Worm (Caenorhabditis elegans) whole organism, L2 larva: ENCODE data around the gene hlh-29.

Experiments used
- C34F6.9 ChIP-seq: fragments of 150-350 bp; optimal IDR thresholded peaks from 2 replicates; lab custom pipeline; 2014; ENCODE audit warnings: missing biosample characterization, missing genetic modification characterization
- F13H6.1 ChIP-seq: sonication (generic microtip); optimal IDR thresholded peaks from 2 replicates; lab custom pipeline; 2016; ENCODE audit warnings: missing genetic modification characterization, missing compliant biosample characterization
- R02D3.7 ChIP-seq: fragments of 150-350 bp; optimal IDR thresholded peaks from 2 replicates; lab custom pipeline; 2014; ENCODE audit warnings: missing biosample characterization, missing genetic modification characterization
- Y55F3AM.14 ChIP-seq: fragments of 200-800 bp; sonication (Bioruptor generic); optimal IDR thresholded peaks from 2 replicates; lab custom pipeline; 2018; ENCODE audit warnings: mild to moderate bottlenecking, missing genetic modification characterization, missing compliant biosample characterization
- ZK546.5 ChIP-seq: sonication (generic microtip); optimal IDR thresholded peaks from 2 replicates; lab custom pipeline; 2017; ENCODE audit warnings: missing biosample characterization, missing genetic modification characterization
- alr-1 ChIP-seq: fragments of 150-350 bp; optimal IDR thresholded peaks from 2 replicates; lab custom pipeline; 2014; ENCODE audit warnings: missing biosample characterization, missing genetic modification characterization
- aly-2 ChIP-seq: fragments of 150-350 bp; optimal IDR thresholded peaks from 2 replicates; lab custom pipeline; 2014; ENCODE audit warnings: missing biosample characterization, missing genetic modification characterization
- ama-1 ChIP-seq: fragments of 150-350 bp; optimal IDR thresholded peaks from 2 replicates; lab custom pipeline; 2018; ENCODE audit warnings: inconsistent platforms
- blmp-1 ChIP-seq: sonication (generic microtip); optimal IDR thresholded peaks from 2 replicates; lab custom pipeline; 2017; ENCODE audit warnings: missing genetic modification characterization, mild to moderate bottlenecking, missing compliant biosample characterization, antibody characterized with exemption, moderate library complexity; ENCODE audit not compliant: insufficient read depth
- ceh-16 ChIP-seq: fragments of 150-350 bp; optimal IDR thresholded peaks from 2 replicates; lab custom pipeline; 2014; ENCODE audit warnings: missing biosample characterization, missing genetic modification characterization
- ceh-82 ChIP-seq: fragments of 150-350 bp; optimal IDR thresholded peaks from 2 replicates; lab custom pipeline; 2014; ENCODE audit warnings: missing biosample characterization, missing genetic modification characterization
- crh-2 ChIP-seq: sonication (generic microtip); optimal IDR thresholded peaks from 2 replicates; lab custom pipeline; 2017; ENCODE audit warnings: missing biosample characterization, missing genetic modification characterization
- dmd-4 ChIP-seq: sonication (generic microtip); optimal IDR thresholded peaks from 2 replicates; lab custom pipeline; 2017; ENCODE audit warnings: missing biosample characterization, missing genetic modification characterization
- egl-27 ChIP-seq: sonication (generic microtip); optimal IDR thresholded peaks from 3 replicates; lab custom pipeline; 2017; ENCODE audit warnings: missing biosample characterization, missing genetic modification reagents, missing genetic modification characterization
- elt-1 ChIP-seq: fragments of 150-350 bp; optimal IDR thresholded peaks from 2 replicates; lab custom pipeline; 2014; ENCODE audit warnings: missing biosample characterization, missing genetic modification characterization
- elt-3 ChIP-seq: sonication (generic microtip); optimal IDR thresholded peaks from 2 replicates; lab custom pipeline; 2017; ENCODE audit warnings: missing biosample characterization, missing genetic modification characterization
- fos-1 ChIP-seq: fragments of 150-350 bp; optimal IDR thresholded peaks from 2 replicates; lab custom pipeline; 2014; ENCODE audit warnings: missing biosample characterization, missing genetic modification characterization
- gmeb-1 ChIP-seq: fragments of 150-350 bp; optimal IDR thresholded peaks from 2 replicates; lab custom pipeline; 2014; ENCODE audit warnings: missing biosample characterization, missing genetic modification characterization
- lin-11 ChIP-seq: fragments of 150-350 bp; sonication (generic microtip); optimal IDR thresholded peaks from 2 replicates; lab custom pipeline; 2014; ENCODE audit warnings: missing biosample characterization, missing genetic modification characterization, inconsistent platforms, mixed read lengths
- lin-13 ChIP-seq: fragments of 150-350 bp; optimal IDR thresholded peaks from 2 replicates; lab custom pipeline; 2014; ENCODE audit warnings: missing biosample characterization, missing genetic modification reagents, missing genetic modification characterization
- lin-39 ChIP-seq: fragments of 150-350 bp; optimal IDR thresholded peaks from 2 replicates; lab custom pipeline; 2014; ENCODE audit warnings: missing biosample characterization, missing genetic modification reagents, missing genetic modification characterization
- lsy-2 ChIP-seq, 2 experiments: fragments of 150-350 bp in 1 of 2; sonication (generic microtip) in 1 of 2; optimal IDR thresholded peaks; 2 replicates each; lab custom pipeline; 2014 to 2017; ENCODE audit warnings: missing biosample characterization in 2 of 2, missing genetic modification characterization in 2 of 2
- mab-5 ChIP-seq: fragments of 150-350 bp; optimal IDR thresholded peaks from 2 replicates; lab custom pipeline; 2014; ENCODE audit warnings: missing biosample characterization, missing genetic modification characterization
- mbf-1 ChIP-seq: sonication (generic microtip); optimal IDR thresholded peaks from 2 replicates; lab custom pipeline; 2017; ENCODE audit warnings: missing biosample characterization, missing genetic modification characterization
- mdl-1 ChIP-seq, 2 experiments: fragments of 150-350 bp in 1 of 2; sonication (generic microtip) in 1 of 2; optimal IDR thresholded peaks; 2 replicates each; lab custom pipeline; 2017; ENCODE audit warnings: missing biosample characterization in 2 of 2, missing genetic modification characterization in 2 of 2
- nhr-10 ChIP-seq: sonication (generic microtip); optimal IDR thresholded peaks from 2 replicates; lab custom pipeline; 2017; ENCODE audit warnings: missing biosample characterization, missing genetic modification characterization
- nhr-11 ChIP-seq: fragments of 150-350 bp; optimal IDR thresholded peaks from 2 replicates; lab custom pipeline; 2014; ENCODE audit warnings: missing biosample characterization, missing genetic modification characterization
- nhr-12 ChIP-seq: fragments of 150-350 bp; optimal IDR thresholded peaks from 2 replicates; lab custom pipeline; 2014; ENCODE audit warnings: missing biosample characterization, missing genetic modification characterization
- nhr-129 ChIP-seq: fragments of 150-350 bp; optimal IDR thresholded peaks from 2 replicates; lab custom pipeline; 2014; ENCODE audit warnings: missing biosample characterization, missing genetic modification characterization
- nhr-21 ChIP-seq: fragments of 150-350 bp; optimal IDR thresholded peaks from 2 replicates; lab custom pipeline; 2014; ENCODE audit warnings: missing biosample characterization, missing genetic modification characterization
- nhr-23 ChIP-seq: fragments of 150-350 bp; optimal IDR thresholded peaks from 2 replicates; lab custom pipeline; 2014; ENCODE audit warnings: missing biosample characterization, missing genetic modification reagents, missing genetic modification characterization
- nhr-237 ChIP-seq: fragments of 150-350 bp; optimal IDR thresholded peaks from 2 replicates; lab custom pipeline; 2014; ENCODE audit warnings: missing biosample characterization, missing genetic modification characterization
- nhr-25 ChIP-seq: fragments of 150-350 bp; sonication (generic microtip); optimal IDR thresholded peaks from 3 replicates; lab custom pipeline; 2014; ENCODE audit warnings: missing biosample characterization, missing genetic modification characterization
- nhr-6 ChIP-seq: fragments of 150-350 bp; optimal IDR thresholded peaks from 2 replicates; lab custom pipeline; 2014; ENCODE audit warnings: missing biosample characterization, missing genetic modification characterization
- nhr-77 ChIP-seq: fragments of 150-350 bp; optimal IDR thresholded peaks from 2 replicates; lab custom pipeline; 2014; ENCODE audit warnings: missing biosample characterization, missing genetic modification characterization
- peb-1 ChIP-seq: fragments of 150-350 bp; optimal IDR thresholded peaks from 2 replicates; lab custom pipeline; 2014; ENCODE audit warnings: missing biosample characterization, missing genetic modification characterization
- sem-4 ChIP-seq: fragments of 150-350 bp; optimal IDR thresholded peaks from 2 replicates; lab custom pipeline; 2014; ENCODE audit warnings: missing biosample characterization, missing genetic modification reagents, missing genetic modification characterization
- skn-1 ChIP-seq: sonication (generic microtip); optimal IDR thresholded peaks from 2 replicates; lab custom pipeline; 2017; ENCODE audit warnings: missing biosample characterization, missing genetic modification characterization
- sma-3 ChIP-seq: sonication (generic microtip); optimal IDR thresholded peaks from 2 replicates; lab custom pipeline; 2016; ENCODE audit warnings: missing genetic modification reagents, missing genetic modification characterization, missing compliant biosample characterization
- sma-9 ChIP-seq, 2 experiments: fragments of 150-350 bp in 1 of 2; sonication (generic microtip) in 1 of 2; optimal IDR thresholded peaks; 2 replicates each; lab custom pipeline; 2014 to 2016; ENCODE audit warnings: missing genetic modification characterization in 2 of 2, mild to moderate bottlenecking in 1 of 2, missing biosample characterization in 1 of 2, missing compliant biosample characterization in 1 of 2, missing genetic modification reagents in 1 of 2, moderate library complexity in 1 of 2
- snpc-4 ChIP-seq: fragments of 150-350 bp; optimal IDR thresholded peaks from 2 replicates; lab custom pipeline; 2014; ENCODE audit warnings: missing biosample characterization, missing genetic modification characterization
- unc-39 ChIP-seq: fragments of 150-350 bp; optimal IDR thresholded peaks from 2 replicates; lab custom pipeline; 2014; ENCODE audit warnings: missing biosample characterization, missing genetic modification characterization
- unc-55 ChIP-seq: fragments of 150-350 bp; sonication (generic microtip); optimal IDR thresholded peaks from 3 replicates; lab custom pipeline; 2014; ENCODE audit warnings: missing biosample characterization, missing genetic modification reagents, missing genetic modification characterization
- unc-62 ChIP-seq: fragments of 150-350 bp; optimal IDR thresholded peaks from 2 replicates; lab custom pipeline; 2014; ENCODE audit warnings: missing biosample characterization, missing genetic modification reagents, missing genetic modification characterization
- zag-1 ChIP-seq: fragments of 150-350 bp; optimal IDR thresholded peaks from 2 replicates; lab custom pipeline; 2014; ENCODE audit warnings: missing biosample characterization, missing genetic modification characterization
- ztf-1 ChIP-seq: fragments of 200-800 bp; sonication (Bioruptor generic); conservative IDR thresholded peaks from 2 replicates; pipeline ENCODE4 v1.3.6; 2022; ENCODE audit warnings: missing genetic modification characterization, missing compliant biosample characterization
- ztf-11 ChIP-seq: sonication (generic microtip); optimal IDR thresholded peaks from 2 replicates; lab custom pipeline; 2017; ENCODE audit warnings: missing biosample characterization, missing genetic modification characterization
- ztf-4 ChIP-seq: fragments of 150-350 bp; optimal IDR thresholded peaks from 2 replicates; lab custom pipeline; 2014; ENCODE audit warnings: missing biosample characterization, missing genetic modification characterization

Gene hlh-29

ce11 chrX:17505547-17506181, 42.8 kb downstream of the hlh-29 start:
- no peak for TF ChIP-seq ceh-82 (tag; lab: Kevin White, UChicago)
- TF ChIP-seq crh-2 (tag; lab: Kevin White, UChicago): peak; percentile 92
- TF ChIP-seq ama-1 (lab: Kevin White, UChicago): no peak
- TF ChIP-seq nhr-12 (tag; lab: Kevin White, UChicago): no peak
- TF ChIP-seq sma-3 (GFP tag; lab: Kevin White, UChicago): peak; percentile 77
- no peak for TF ChIP-seq nhr-23 (tag; lab: Kevin White, UChicago)
- TF ChIP-seq ceh-16: peak; percentile 54
- TF ChIP-seq ztf-1 (GFP tag; lab: Robert Waterston, UW): no peak
- peak; percentile 92 for TF ChIP-seq egl-27 (tag; lab: Kevin White, UChicago)
- peak; percentile 29 for TF ChIP-seq snpc-4 (tag; lab: Kevin White, UChicago)
- TF ChIP-seq sma-9 (GFP tag; optimal IDR thresholded peaks at IDR 0.05; lab: Kevin White, UChicago): peak; percentile 100
- peak; percentile 88 for TF ChIP-seq sma-9 (tag; optimal IDR thresholded peaks at IDR 0.05; lab: Kevin White, UChicago)
- peak; percentile 59 for TF ChIP-seq nhr-25 (tag; lab: Kevin White, UChicago)
- peak; percentile 74 for TF ChIP-seq mab-5
- TF ChIP-seq sem-4 (tag; lab: Kevin White, UChicago): peak; percentile 93
- peak; percentile 62 for TF ChIP-seq blmp-1 (tag; lab: Kevin White, UChicago)
- no peak for TF ChIP-seq lin-39 (tag; lab: Kevin White, UChicago)
- TF ChIP-seq gmeb-1 (tag; lab: Kevin White, UChicago): peak; percentile 71
- TF ChIP-seq nhr-237 (tag; lab: Kevin White, UChicago): no peak
- TF ChIP-seq mbf-1: no peak
- TF ChIP-seq unc-55 (GFP tag; lab: Kevin White, UChicago): peak; percentile 91
- TF ChIP-seq nhr-11 (tag; lab: Kevin White, UChicago): no peak
- no peak for TF ChIP-seq ztf-11 (tag; lab: Kevin White, UChicago)
- no peak for TF ChIP-seq aly-2 (tag; lab: Kevin White, UChicago)
- TF ChIP-seq unc-62 (GFP tag; lab: Kevin White, UChicago): no peak
- peak; percentile 99 for TF ChIP-seq F13H6.1 (tag; lab: Kevin White, UChicago)
- TF ChIP-seq lin-11 (tag; lab: Kevin White, UChicago): peak; percentile 33
- no peak for TF ChIP-seq dmd-4 (tag; lab: Kevin White, UChicago)
- TF ChIP-seq ztf-4 (tag; lab: Kevin White, UChicago): peak; percentile 54
- peak; percentile 90 for TF ChIP-seq zag-1 (tag; lab: Kevin White, UChicago)
- no peak for TF ChIP-seq elt-3 (tag; lab: Kevin White, UChicago)
- TF ChIP-seq R02D3.7 (tag; lab: Kevin White, UChicago): no peak
- TF ChIP-seq nhr-77 (tag; lab: Kevin White, UChicago): peak; percentile 33
- TF ChIP-seq C34F6.9 (tag; lab: Kevin White, UChicago): peak; percentile 77
- TF ChIP-seq lin-13 (GFP tag; lab: Kevin White, UChicago): peak; percentile 66
- peak; percentile 71 for TF ChIP-seq nhr-21 (tag; lab: Kevin White, UChicago)
- TF ChIP-seq ZK546.5: no peak
- peak; percentile 86 for TF ChIP-seq Y55F3AM.14 (GFP tag; lab: Kevin White, UChicago)
- TF ChIP-seq unc-39 (tag; lab: Kevin White, UChicago): no peak
- no peak for TF ChIP-seq alr-1 (tag; lab: Kevin White, UChicago)
- peak; percentile 78 for TF ChIP-seq nhr-6 (tag; lab: Kevin White, UChicago)
- peak; percentile 39 to 84 for TF ChIP-seq lsy-2 (tag; optimal IDR thresholded peaks at IDR 0.05; lab: Kevin White, UChicago)
- TF ChIP-seq peb-1 (tag; lab: Kevin White, UChicago): no peak
- peak; percentile 92 for TF ChIP-seq nhr-129 (tag; lab: Kevin White, UChicago)
- TF ChIP-seq fos-1 (tag; lab: Kevin White, UChicago): peak; percentile 66
- no peak for TF ChIP-seq nhr-10 (tag; lab: Kevin White, UChicago)
- no peak for TF ChIP-seq skn-1 (tag; lab: Kevin White, UChicago)
- TF ChIP-seq elt-1 (tag; lab: Kevin White, UChicago): no peak
- TF ChIP-seq mdl-1 (tag; optimal IDR thresholded peaks at IDR 0.05; lab: Kevin White, UChicago): peak; percentile 90 to 95
